Fruit fly (Drosophila melanogaster) whole organism, adult: Measurements from ENCODE around the gene SmydA-2.

ENCODE experiments used
- CG11617 ChIP-seq: fragments of 200-800 bp; sonication (Bioruptor generic); optimal IDR thresholded peaks from 2 replicates; lab custom pipeline; 2017; ENCODE audit warnings: mild to moderate bottlenecking, missing biosample characterization, missing genetic modification reagents, missing genetic modification characterization
- CG12768 ChIP-seq: fragments of 200-800 bp; sonication (Bioruptor generic); optimal IDR thresholded peaks from 2 replicates; lab custom pipeline; 2017; ENCODE audit warnings: missing biosample characterization, missing genetic modification characterization, mild to moderate bottlenecking, moderate library complexity, missing genetic modification reagents
- CG14711 ChIP-seq: fragments of 200-800 bp; sonication (Bioruptor generic); optimal IDR thresholded peaks from 2 replicates; lab custom pipeline; 2018; ENCODE audit warnings: missing biosample characterization, mild to moderate bottlenecking, missing genetic modification characterization, moderate library complexity
- CG1620 ChIP-seq: fragments of 200-800 bp; sonication (Bioruptor generic); optimal IDR thresholded peaks from 2 replicates; lab custom pipeline; 2016; ENCODE audit warnings: missing biosample characterization, missing genetic modification characterization
- CG33017 ChIP-seq: fragments of 200-800 bp; sonication (Bioruptor generic); optimal IDR thresholded peaks from 2 replicates; lab custom pipeline; 2018; ENCODE audit warnings: missing biosample characterization, mild to moderate bottlenecking, missing genetic modification characterization, moderate library complexity
- CG5204 ChIP-seq: fragments of 200-800 bp; sonication (Bioruptor generic); optimal IDR thresholded peaks from 2 replicates; lab custom pipeline; 2016; ENCODE audit warnings: missing biosample characterization, missing genetic modification characterization
- CG7045 ChIP-seq: fragments of 200-800 bp; sonication (Bioruptor generic); optimal IDR thresholded peaks from 2 replicates; lab custom pipeline; 2017; ENCODE audit warnings: missing biosample characterization, mild to moderate bottlenecking, missing genetic modification characterization
- CG7101 ChIP-seq: fragments of 200-800 bp; sonication (Bioruptor generic); optimal IDR thresholded peaks from 2 replicates; lab custom pipeline; 2018; ENCODE audit warnings: missing biosample characterization, mild to moderate bottlenecking, missing genetic modification characterization, moderate library complexity
- Clk ChIP-seq: fragments of 200-800 bp; sonication (Bioruptor generic); optimal IDR thresholded peaks from 2 replicates; lab custom pipeline; 2017; ENCODE audit warnings: missing biosample characterization, missing genetic modification characterization
- Crg-1 ChIP-seq: fragments of 200-800 bp; sonication (Bioruptor generic); optimal IDR thresholded peaks from 2 replicates; lab custom pipeline; 2016; ENCODE audit warnings: missing biosample characterization, missing genetic modification characterization
- Hr96 ChIP-seq: fragments of 200-800 bp; sonication (Bioruptor generic); optimal IDR thresholded peaks from 2 replicates; lab custom pipeline; 2016; ENCODE audit warnings: missing biosample characterization, missing genetic modification characterization
- Mnt ChIP-seq: fragments of 200-800 bp; sonication (Bioruptor generic); optimal IDR thresholded peaks from 2 replicates; lab custom pipeline; 2016; ENCODE audit warnings: missing biosample characterization, mild to moderate bottlenecking, missing genetic modification characterization
- bab1 ChIP-seq: fragments of 200-800 bp; sonication (Bioruptor generic); optimal IDR thresholded peaks from 3 replicates; lab custom pipeline; 2019; ENCODE audit warnings: missing biosample characterization, mild to moderate bottlenecking, missing genetic modification characterization, moderate library complexity
- cic ChIP-seq: fragments of 200-800 bp; sonication (Bioruptor generic); optimal IDR thresholded peaks from 2 replicates; lab custom pipeline; 2017; ENCODE audit warnings: missing biosample characterization, mild to moderate bottlenecking, missing genetic modification characterization, moderate library complexity
- cnc ChIP-seq, 2 experiments: fragments of >200 bp; optimal IDR thresholded peaks; 2 replicates each; lab custom pipeline; 2017
- kay ChIP-seq: fragments of 200-800 bp; sonication (Bioruptor generic); peaks from one replicate; lab custom pipeline; 2016; ENCODE audit warnings: missing biosample characterization, missing genetic modification characterization, borderline replicate concordance
- ovo ChIP-seq: fragments of 200-800 bp; sonication (Bioruptor generic); optimal IDR thresholded peaks from 2 replicates; lab custom pipeline; 2016; ENCODE audit warnings: missing biosample characterization, missing genetic modification characterization
- pad ChIP-seq: fragments of 200-800 bp; sonication (Bioruptor generic); optimal IDR thresholded peaks from 3 replicates; lab custom pipeline; 2017; ENCODE audit warnings: missing biosample characterization, missing genetic modification characterization, mild to moderate bottlenecking, moderate library complexity, missing genetic modification reagents
- tj ChIP-seq: fragments of 200-800 bp; sonication (Bioruptor generic); optimal IDR thresholded peaks from 3 replicates; lab custom pipeline; 2017; ENCODE audit warnings: missing biosample characterization, mild to moderate bottlenecking, missing genetic modification characterization, moderate library complexity
- toe ChIP-seq: fragments of 200-800 bp; sonication (Bioruptor generic); optimal IDR thresholded peaks from 2 replicates; lab custom pipeline; 2016; ENCODE audit warnings: missing biosample characterization, missing genetic modification characterization

Gene SmydA-2

dm6 chr3L:18976720-18977119, 26.3 kb downstream of the SmydA-2 start:
- TF ChIP-seq Mnt (GFP tag; lab: Kevin White, UChicago) (no peak), CG33017 (tag; lab: Kevin White, UChicago) (no peak), ovo (no peak), CG7045 (GFP tag; lab: Kevin White, UChicago) (no peak), CG14711 (tag; lab: Kevin White, UChicago) (no peak), toe (GFP tag; lab: Kevin White, UChicago) (no peak), CG5204 (GFP tag; lab: Kevin White, UChicago) (no peak), cic (GFP tag; lab: Kevin White, UChicago) (no peak), pad (GFP tag; lab: Kevin White, UChicago) (no peak)

- no peak for TF ChIP-seq CG5204 (GFP tag; lab: Kevin White, UChicago)
- TF ChIP-seq CG14711 (tag; lab: Kevin White, UChicago), result no peak
- TF ChIP-seq pad (GFP tag; lab: Kevin White, UChicago), result no peak
- no peak for TF ChIP-seq CG12768 (GFP tag; lab: Kevin White, UChicago)
- no peak for TF ChIP-seq Crg-1 (GFP tag; lab: Kevin White, UChicago)
- no peak for TF ChIP-seq ovo
- no peak for TF ChIP-seq tj (GFP tag; lab: Kevin White, UChicago)
- no peak for TF ChIP-seq CG7101 (tag; lab: Kevin White, UChicago)
- TF ChIP-seq Clk (GFP tag; lab: Kevin White, UChicago), result no peak
- TF ChIP-seq CG1620 (GFP tag; lab: Kevin White, UChicago), result no peak
- TF ChIP-seq toe (GFP tag; lab: Kevin White, UChicago), result no peak
- TF ChIP-seq CG33017 (tag; lab: Kevin White, UChicago), result no peak
- TF ChIP-seq kay, result no peak
These were observed 34.7 kb downstream of the SmydA-2 start for dm6 chr3L:18968193-18968969.

- no peak for TF ChIP-seq cic (GFP tag; lab: Kevin White, UChicago)
- TF ChIP-seq CG7101 (tag; lab: Kevin White, UChicago), result no peak
- TF ChIP-seq tj (GFP tag; lab: Kevin White, UChicago), result no peak
- TF ChIP-seq Clk (GFP tag; lab: Kevin White, UChicago), result no peak
- no peak for TF ChIP-seq CG1620 (GFP tag; lab: Kevin White, UChicago)
- TF ChIP-seq pad (GFP tag; lab: Kevin White, UChicago), result peak; percentile 97
- TF ChIP-seq Crg-1 (GFP tag; lab: Kevin White, UChicago), result no peak
These were observed 46.0 kb downstream of the SmydA-2 start for dm6 chr3L:18957032-18957431.

DNA sequence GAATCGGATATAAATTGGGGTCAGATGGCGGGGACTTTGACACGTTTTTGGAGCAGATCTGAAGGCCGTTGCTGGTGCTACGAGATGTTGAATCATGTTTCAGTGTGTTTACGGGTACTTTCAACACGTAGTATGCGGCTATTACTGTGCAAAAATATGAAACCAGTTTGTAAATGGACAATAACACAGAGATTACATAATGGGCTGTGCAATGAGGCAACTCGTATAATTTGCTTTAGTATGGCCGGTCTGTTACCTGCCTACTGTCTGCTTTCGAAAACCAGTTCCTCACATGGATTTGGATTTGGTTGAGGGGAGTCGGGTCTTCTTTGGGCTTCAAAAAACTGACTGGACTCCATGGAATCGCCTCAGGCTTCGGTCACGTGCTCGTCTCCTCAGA, 50.7 kb downstream of the SmydA-2 start:
- TF ChIP-seq CG7101 (tag; lab: Kevin White, UChicago), result no peak
- no peak for TF ChIP-seq CG7045 (GFP tag; lab: Kevin White, UChicago)
- no peak for TF ChIP-seq Mnt (GFP tag; lab: Kevin White, UChicago)
- TF ChIP-seq pad (GFP tag; lab: Kevin White, UChicago), result no peak
- no peak for TF ChIP-seq toe (GFP tag; lab: Kevin White, UChicago)
- no peak for TF ChIP-seq CG12768 (GFP tag; lab: Kevin White, UChicago)
- TF ChIP-seq ovo, result no peak
- no peak for TF ChIP-seq CG1620 (GFP tag; lab: Kevin White, UChicago)
- TF ChIP-seq bab1 (GFP tag; lab: Kevin White, UChicago), result no peak
- TF ChIP-seq tj (GFP tag; lab: Kevin White, UChicago), result no peak
- TF ChIP-seq cnc (optimal IDR thresholded peaks at IDR 0.05; lab: Kevin White, UChicago), result no peak
- TF ChIP-seq Crg-1 (GFP tag; lab: Kevin White, UChicago), result no peak
- no peak for TF ChIP-seq CG11617 (GFP tag; lab: Kevin White, UChicago)
- no peak for TF ChIP-seq CG14711 (tag; lab: Kevin White, UChicago)
- TF ChIP-seq Hr96 (GFP tag; lab: Kevin White, UChicago), result no peak
- no peak for TF ChIP-seq cic (GFP tag; lab: Kevin White, UChicago)
